Worm (Caenorhabditis elegans) whole organism, young adult: ENCODE data around the gene C01G10.10.

ENCODE experiments used
- C17E4.6 ChIP-seq: fragments of 200-800 bp; sonication (Bioruptor generic); IDR thresholded peaks from 2 replicates; pipeline ENCODE4 v1.3.6; 2022; ENCODE audit warnings: missing genetic modification reagents, missing genetic modification characterization, missing compliant biosample characterization
- F33H1.4 ChIP-seq: fragments of 200-800 bp; sonication (Bioruptor generic); IDR thresholded peaks from 2 replicates; pipeline ENCODE4 v1.3.6; 2022; ENCODE audit warnings: missing genetic modification reagents, missing genetic modification characterization, missing compliant biosample characterization
- F49E8.2 ChIP-seq: sonication (generic microtip); optimal IDR thresholded peaks from 3 replicates; lab custom pipeline; 2017; ENCODE audit warnings: missing genetic modification characterization, mild to moderate bottlenecking, missing compliant biosample characterization, antibody characterized with exemption, moderate library complexity; ENCODE audit not compliant: insufficient read depth
- F55B11.4 ChIP-seq: sonication (generic microtip); optimal IDR thresholded peaks from 2 replicates; lab custom pipeline; 2016; ENCODE audit warnings: missing compliant biosample characterization, missing genetic modification characterization, borderline replicate concordance; ENCODE audit not compliant: insufficient read depth
- F57A8.1 ChIP-seq: fragments of 200-800 bp; sonication (Bioruptor generic); optimal IDR thresholded peaks from 2 replicates; lab custom pipeline; 2018; ENCODE audit warnings: mild to moderate bottlenecking, missing genetic modification characterization, moderate library complexity, missing compliant biosample characterization
- F57C9.4 ChIP-seq: sonication (generic microtip); optimal IDR thresholded peaks from 2 replicates; lab custom pipeline; 2017; ENCODE audit warnings: mild to moderate bottlenecking, missing genetic modification characterization, missing compliant biosample characterization
- K11D2.4 ChIP-seq: fragments of 200-800 bp; sonication (Bioruptor generic); IDR thresholded peaks from 2 replicates; pipeline ENCODE4 v1.3.6; 2022; ENCODE audit warnings: missing genetic modification reagents, missing genetic modification characterization, missing compliant biosample characterization
- T07F8.4 ChIP-seq: sonication (generic microtip); optimal IDR thresholded peaks from 2 replicates; lab custom pipeline; 2016; ENCODE audit warnings: mild to moderate bottlenecking, missing genetic modification characterization, moderate library complexity, missing compliant biosample characterization
- T26A5.8 ChIP-seq: sonication (generic microtip); optimal IDR thresholded peaks from 2 replicates; lab custom pipeline; 2016; ENCODE audit warnings: missing genetic modification characterization, missing compliant biosample characterization
- Y95B8A.8 ChIP-seq: fragments of 200-800 bp; sonication (Bioruptor generic); IDR thresholded peaks from 2 replicates; pipeline ENCODE4 v1.3.6; 2022; ENCODE audit warnings: missing genetic modification reagents, missing genetic modification characterization, missing compliant biosample characterization
- akir-1 ChIP-seq: fragments of 200-800 bp; sonication (Bioruptor generic); optimal IDR thresholded peaks from 2 replicates; lab custom pipeline; 2018; ENCODE audit warnings: mild to moderate bottlenecking, missing genetic modification characterization, moderate library complexity, missing compliant biosample characterization
- athp-1 ChIP-seq: sonication (generic microtip); optimal IDR thresholded peaks from 2 replicates; lab custom pipeline; 2017; ENCODE audit warnings: mild to moderate bottlenecking, missing genetic modification characterization, missing compliant biosample characterization
- attf-5 ChIP-seq: fragments of 200-800 bp; sonication (Bioruptor generic); optimal IDR thresholded peaks from 2 replicates; lab custom pipeline; 2018; ENCODE audit warnings: mild to moderate bottlenecking, missing genetic modification characterization, missing compliant biosample characterization
- attf-6 ChIP-seq: fragments of 200-800 bp; sonication (Bioruptor generic); IDR thresholded peaks from 2 replicates; pipeline ENCODE4 v1.3.6; 2022; ENCODE audit warnings: missing genetic modification reagents, missing genetic modification characterization, missing compliant biosample characterization
- bed-2 ChIP-seq: fragments of 200-800 bp; sonication (Bioruptor generic); IDR thresholded peaks from 2 replicates; pipeline ENCODE4 v1.3.6; 2022; ENCODE audit warnings: missing genetic modification reagents, missing genetic modification characterization, missing compliant biosample characterization
- ccch-3 ChIP-seq: fragments of 200-800 bp; sonication (Bioruptor generic); optimal IDR thresholded peaks from 2 replicates; lab custom pipeline; 2018; ENCODE audit warnings: mild to moderate bottlenecking, missing genetic modification characterization, missing compliant biosample characterization
- cebp-1 ChIP-seq, 2 experiments: fragments of 200-800 bp in 1 of 2; sonication (Bioruptor generic) in 1 of 2; sonication (generic microtip) in 1 of 2; IDR thresholded peaks in 1 of 2; optimal IDR thresholded peaks in 1 of 2; 2 replicates each; pipeline versions ENCODE4 v1.3.6 to Lab custom; 2017 to 2022; ENCODE audit warnings: missing compliant biosample characterization in 2 of 2, missing genetic modification characterization in 2 of 2, mild to moderate bottlenecking in 1 of 2, missing genetic modification reagents in 1 of 2, moderate library complexity in 1 of 2
- dpff-1 ChIP-seq: sonication (generic microtip); optimal IDR thresholded peaks from 2 replicates; lab custom pipeline; 2017; ENCODE audit warnings: mild to moderate bottlenecking, missing genetic modification characterization, missing compliant biosample characterization
- dpl-1 ChIP-seq: fragments of 150-350 bp; optimal IDR thresholded peaks from 2 replicates; lab custom pipeline; 2014; ENCODE audit warnings: missing biosample characterization, missing genetic modification reagents, missing genetic modification characterization
- egrh-3 ChIP-seq: fragments of 200-800 bp; sonication (Bioruptor generic); IDR thresholded peaks from 2 replicates; pipeline ENCODE4 v1.3.6; 2022; ENCODE audit warnings: missing genetic modification reagents, missing genetic modification characterization, missing compliant biosample characterization
- ekl-4 ChIP-seq: fragments of 200-800 bp; sonication (Bioruptor generic); IDR thresholded peaks from 2 replicates; pipeline ENCODE4 v1.3.6; 2022; ENCODE audit warnings: missing genetic modification reagents, missing genetic modification characterization, missing compliant biosample characterization
- him-1 ChIP-seq: sonication (generic microtip); optimal IDR thresholded peaks from 2 replicates; lab custom pipeline; 2016; ENCODE audit warnings: missing genotype, missing genetic modification reagents, missing genetic modification characterization, missing compliant biosample characterization
- hlh-12 ChIP-seq: sonication (generic microtip); optimal IDR thresholded peaks from 2 replicates; lab custom pipeline; 2016; ENCODE audit warnings: missing genetic modification characterization, missing compliant biosample characterization
- hmg-1.2 ChIP-seq: fragments of 200-800 bp; sonication (Bioruptor generic); IDR thresholded peaks from 2 replicates; pipeline ENCODE4 v1.3.6; 2022; ENCODE audit warnings: missing genetic modification reagents, missing genetic modification characterization, missing compliant biosample characterization
- hrde-1 ChIP-seq: sonication (generic microtip); optimal IDR thresholded peaks from 2 replicates; lab custom pipeline; 2016; ENCODE audit warnings: missing genetic modification characterization, mild to moderate bottlenecking, missing compliant biosample characterization, moderate library complexity, missing genotype, missing genetic modification reagents, borderline replicate concordance
- hsf-1 ChIP-seq: fragments of 200-800 bp; sonication (Bioruptor generic); IDR thresholded peaks from 2 replicates; pipeline ENCODE4 v1.3.6; 2022; ENCODE audit warnings: missing genetic modification reagents, missing genetic modification characterization, missing compliant biosample characterization
- let-526 ChIP-seq: fragments of 200-800 bp; sonication (Bioruptor generic); IDR thresholded peaks from 2 replicates; pipeline ENCODE4 v1.3.6; 2022; ENCODE audit warnings: missing genetic modification reagents, missing genetic modification characterization, missing compliant biosample characterization
- let-607 ChIP-seq, 2 experiments: fragments of 200-800 bp in 1 of 2; sonication (Bioruptor generic) in 1 of 2; sonication (generic microtip) in 1 of 2; optimal IDR thresholded peaks; 2 replicates each; lab custom pipeline; 2016 to 2018; ENCODE audit warnings: mild to moderate bottlenecking in 2 of 2, missing compliant biosample characterization in 2 of 2, missing genetic modification characterization in 2 of 2, moderate library complexity in 2 of 2, missing genotype in 1 of 2
- lin-26 ChIP-seq: fragments of 200-800 bp; sonication (Bioruptor generic); IDR thresholded peaks from 2 replicates; pipeline ENCODE4 v1.3.6; 2022; ENCODE audit warnings: missing genetic modification reagents, missing genetic modification characterization, missing compliant biosample characterization
- lin-54 ChIP-seq: fragments of 200-800 bp; sonication (Bioruptor generic); optimal IDR thresholded peaks from 2 replicates; lab custom pipeline; 2018; ENCODE audit warnings: mild to moderate bottlenecking, missing genetic modification characterization, missing compliant biosample characterization
- lir-1 ChIP-seq: fragments of 200-800 bp; sonication (Bioruptor generic); conservative IDR thresholded peaks from 2 replicates; pipeline ENCODE4 v1.3.6; 2022; ENCODE audit warnings: missing genetic modification reagents, missing genetic modification characterization, missing compliant biosample characterization
- lsl-1 ChIP-seq: fragments of 200-800 bp; sonication (Bioruptor generic); optimal IDR thresholded peaks from 2 replicates; lab custom pipeline; 2018; ENCODE audit warnings: mild to moderate bottlenecking, missing genetic modification characterization, moderate library complexity, missing compliant biosample characterization
- madf-3 ChIP-seq: fragments of 200-800 bp; sonication (Bioruptor generic); IDR thresholded peaks from 2 replicates; pipeline ENCODE4 v1.3.6; 2022; ENCODE audit warnings: missing genetic modification reagents, missing genetic modification characterization, missing compliant biosample characterization
- madf-6 ChIP-seq: fragments of 200-800 bp; sonication (Bioruptor generic); IDR thresholded peaks from 2 replicates; pipeline ENCODE4 v1.3.6; 2022; ENCODE audit warnings: missing genetic modification reagents, missing genetic modification characterization, missing compliant biosample characterization
- madf-8 ChIP-seq: fragments of 200-800 bp; sonication (Bioruptor generic); conservative IDR thresholded peaks from 2 replicates; pipeline ENCODE4 v1.3.6; 2022; ENCODE audit warnings: missing genetic modification reagents, missing genetic modification characterization, missing compliant biosample characterization
- mcd-1 ChIP-seq: fragments of 200-800 bp; sonication (Bioruptor generic); IDR thresholded peaks from 2 replicates; pipeline ENCODE4 v1.3.6; 2022; ENCODE audit warnings: missing genetic modification reagents, missing genetic modification characterization, missing compliant biosample characterization
- pbrm-1 ChIP-seq: fragments of 200-800 bp; sonication (Bioruptor generic); IDR thresholded peaks from 2 replicates; pipeline ENCODE4 v1.3.6; 2022; ENCODE audit warnings: missing genetic modification reagents, missing genetic modification characterization, missing compliant biosample characterization
- pha-4 ChIP-seq: fragments of 150-350 bp; sonication (generic microtip); optimal IDR thresholded peaks from 2 replicates; lab custom pipeline; 2014; ENCODE audit warnings: missing biosample characterization, missing genetic modification reagents, missing genetic modification characterization
- rec-8 ChIP-seq, 2 experiments: sonication (generic microtip); optimal IDR thresholded peaks; 2 replicates each; lab custom pipeline; 2016; ENCODE audit warnings: mild to moderate bottlenecking in 2 of 2, missing genetic modification characterization in 2 of 2, missing genetic modification reagents in 2 of 2, missing genotype in 2 of 2, missing biosample characterization in 1 of 2, missing compliant biosample characterization in 1 of 2, moderate library complexity in 1 of 2
- rpc-1 ChIP-seq, 2 experiments: fragments of 150-350 bp in 1 of 2; sonication (generic microtip) in 1 of 2; optimal IDR thresholded peaks; 2 replicates each; lab custom pipeline; 2014 to 2018; ENCODE audit warnings: missing biosample characterization in 1 of 2, missing genetic modification characterization in 1 of 2, missing genetic modification reagents in 1 of 2, missing genotype in 1 of 2
- ztf-3 ChIP-seq: fragments of 200-800 bp; sonication (Bioruptor generic); optimal IDR thresholded peaks from 2 replicates; lab custom pipeline; 2018; ENCODE audit warnings: mild to moderate bottlenecking, missing genetic modification characterization, missing compliant biosample characterization

C01G10.10 gene

DNA sequence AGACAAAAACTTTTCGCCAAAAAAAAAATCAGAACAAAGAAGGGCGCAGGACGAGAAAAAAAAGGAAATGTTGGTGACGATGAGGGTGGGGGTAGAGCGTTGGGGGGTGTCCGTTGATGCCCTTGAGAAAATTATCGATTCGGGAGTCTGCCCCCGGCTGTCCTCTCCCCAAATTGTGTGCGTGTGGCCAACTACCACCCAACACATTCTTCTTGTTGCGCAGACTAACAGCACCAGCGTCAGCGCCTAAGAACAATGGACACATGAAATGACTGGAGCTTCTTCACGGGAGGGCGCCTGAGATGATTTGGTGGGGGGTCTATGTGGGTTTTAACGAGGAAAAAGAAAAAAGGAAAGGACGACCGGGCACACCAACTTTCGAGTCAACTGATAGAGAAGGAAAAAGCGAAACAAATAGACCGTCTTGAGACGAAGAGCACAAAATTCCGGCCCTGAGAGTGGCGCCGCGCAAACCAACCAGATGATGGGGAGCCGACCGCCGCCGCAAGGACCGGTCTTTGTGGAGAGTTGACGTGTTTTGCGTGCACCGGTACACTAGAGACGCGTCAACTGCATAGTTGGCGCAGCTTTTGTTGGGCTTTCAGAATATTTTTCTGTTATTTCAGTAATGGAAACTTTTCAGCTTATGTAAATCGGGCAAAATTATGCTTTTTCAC is 17.0 kb downstream of the C01G10.10 start, which contains the start of gene C25D7.9 (continued):
- no peak for TF ChIP-seq F57A8.1
- no peak for TF ChIP-seq F49E8.2
- no peak for TF ChIP-seq T26A5.8
- TF ChIP-seq ztf-3 (GFP tag; lab: Kevin White, UChicago): no peak
- no peak for TF ChIP-seq let-607 (tag; optimal IDR thresholded peaks at IDR 0.05; lab: Kevin White, UChicago)
- TF ChIP-seq athp-1: no peak
- TF ChIP-seq rec-8 (tag; optimal IDR thresholded peaks at IDR 0.05; lab: Kevin White, UChicago): no peak
- no peak for TF ChIP-seq attf-5 (GFP tag; lab: Kevin White, UChicago)
- TF ChIP-seq madf-3 (GFP tag; lab: Robert Waterston, UW): no peak; the same call in 1 of the 2 replicates
- no peak for TF ChIP-seq dpff-1 (tag; lab: Kevin White, UChicago)
- no peak for TF ChIP-seq F57C9.4
- no peak for TF ChIP-seq hsf-1 (GFP tag; lab: Robert Waterston, UW)
- no peak for TF ChIP-seq let-526 (GFP tag; lab: Robert Waterston, UW)
- no peak for TF ChIP-seq T07F8.4 (tag; lab: Kevin White, UChicago)
- no peak for TF ChIP-seq lin-26 (GFP tag; lab: Robert Waterston, UW)
- TF ChIP-seq lir-1 (GFP tag; lab: Robert Waterston, UW): no peak
- TF ChIP-seq hlh-12 (tag; lab: Kevin White, UChicago): no peak
- peak; percentile 42; the same call in 1 of the 2 replicates for TF ChIP-seq mcd-1 (GFP tag; lab: Robert Waterston, UW)
- TF ChIP-seq egrh-3: 0 out of 2 replicates have a peak, but pooled peaks have one; percentile 11

- TF ChIP-seq K11D2.4 (no peak), hsf-1 (GFP tag; lab: Robert Waterston, UW) (no peak), ccch-3 (GFP tag; lab: Kevin White, UChicago) (no peak), F55B11.4 (tag; lab: Kevin White, UChicago) (no peak), T26A5.8 (no peak)
Measured at ce11 chrV:15063987-15064386, 18.3 kb downstream of the C01G10.10 start, which contains the start of gene rap-2. Gene rap-2, minus strand, starts transcription at chrV:15064087.

DNA sequence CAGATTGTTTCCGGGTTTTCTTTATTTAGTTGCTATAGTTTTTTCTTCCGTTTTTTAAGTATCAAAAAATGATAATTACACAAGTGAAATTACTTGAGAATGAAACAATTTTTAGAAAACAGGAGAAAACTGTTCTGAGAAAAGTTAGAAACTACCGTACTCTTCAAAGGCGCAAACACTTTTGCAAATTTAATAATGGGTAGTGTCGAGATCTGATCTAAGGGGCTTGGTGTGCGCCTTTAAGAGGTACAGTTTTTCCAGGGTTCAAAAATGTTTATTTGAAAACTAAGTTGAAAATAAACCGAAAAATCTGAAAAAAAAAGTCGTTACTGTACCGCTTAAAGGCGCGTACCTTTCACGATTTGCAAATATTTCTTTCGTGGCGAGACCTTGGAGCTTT is 21.6 kb downstream of the C01G10.10 start:
- TF ChIP-seq let-526 (GFP tag; lab: Robert Waterston, UW) (no peak), F33H1.4 (GFP tag; lab: Robert Waterston, UW) (peak; percentile 55; the same call in 1 of the 2 replicates), lsl-1 (GFP tag; lab: Kevin White, UChicago) (peak; percentile 77)

DNA sequence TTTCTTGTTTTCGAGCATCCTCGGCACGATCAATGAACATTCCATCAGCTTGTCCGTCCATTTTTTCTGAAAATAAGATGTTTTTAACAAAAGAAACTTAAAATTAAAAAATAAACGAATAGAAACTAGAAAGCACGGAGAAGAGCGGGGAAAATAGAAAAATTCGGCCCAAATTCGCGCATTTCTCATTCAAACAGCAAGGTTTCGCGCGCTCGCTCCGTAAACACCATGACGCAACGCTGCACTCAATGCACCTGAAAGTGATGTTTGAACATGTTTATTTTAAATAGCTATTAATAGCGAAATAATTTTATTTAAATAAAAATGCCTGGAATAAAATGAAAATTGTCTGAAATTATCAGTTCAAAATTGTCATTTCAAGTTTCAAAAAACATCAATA is 22.7 kb downstream of the C01G10.10 start, which contains the start of the genes mcm-3 and C25D7.15:
Gene mcm-3 (minus strand): TSS at position 66 of the 400 bp plus-strand sequence.
Gene C25D7.15 (plus strand): TSS at position 275 of the 400 bp plus-strand sequence.
- peak; percentile 61; the same call in 1 of the 2 replicates for TF ChIP-seq Y95B8A.8 (GFP tag; lab: Robert Waterston, UW)
- TF ChIP-seq lin-54 (GFP tag; lab: Kevin White, UChicago): peak; percentile 80
- peak; percentile 46; the same call in 1 of the 2 replicates for TF ChIP-seq hmg-1.2
- TF ChIP-seq cebp-1 (GFP tag; IDR thresholded peaks at IDR 0.05; lab: Robert Waterston, UW): no peak
- TF ChIP-seq cebp-1 (tag; optimal IDR thresholded peaks at IDR 0.05; lab: Kevin White, UChicago): peak; percentile 6
- TF ChIP-seq attf-6: no peak
- TF ChIP-seq pha-4: no peak
- no peak for TF ChIP-seq akir-1 (GFP tag; lab: Kevin White, UChicago)
- no peak for TF ChIP-seq dpff-1 (tag; lab: Kevin White, UChicago)
- no peak for TF ChIP-seq rpc-1 (optimal IDR thresholded peaks at IDR 0.05; lab: Kevin White, UChicago)
- no peak for TF ChIP-seq rpc-1 (tag; optimal IDR thresholded peaks at IDR 0.05; lab: Kevin White, UChicago)
- peak; percentile 90 for TF ChIP-seq madf-8
- TF ChIP-seq ekl-4: no peak
- TF ChIP-seq pbrm-1 (GFP tag; lab: Robert Waterston, UW): peak; percentile 63; the same call in 1 of the 2 replicates
- TF ChIP-seq F55B11.4 (tag; lab: Kevin White, UChicago): no peak
- TF ChIP-seq hrde-1 (tag; lab: Kevin White, UChicago): no peak
- no peak for TF ChIP-seq C17E4.6 (GFP tag; lab: Robert Waterston, UW)
- TF ChIP-seq bed-2 (GFP tag; lab: Robert Waterston, UW): no peak
- TF ChIP-seq madf-6: peak; percentile 97
- peak; percentile 89 for TF ChIP-seq dpl-1 (GFP tag; lab: Kevin White, UChicago)
- TF ChIP-seq him-1 (tag; lab: Kevin White, UChicago): peak; percentile 53
